Worm (Caenorhabditis elegans) whole organism, L4/young adult: ENCODE data around the gene mrps-23.

ENCODE experiments used
- W03F9.2 ChIP-seq: fragments of 150-350 bp; optimal IDR thresholded peaks from 2 replicates; lab custom pipeline; 2014; ENCODE audit warnings: missing biosample characterization, missing genetic modification characterization
- dao-5 ChIP-seq: sonication (generic microtip); optimal IDR thresholded peaks from 2 replicates; lab custom pipeline; 2016; ENCODE audit warnings: missing genotype, missing genetic modification characterization, moderate library complexity, missing compliant biosample characterization
- him-1 ChIP-seq: sonication (generic microtip); optimal IDR thresholded peaks from 2 replicates; lab custom pipeline; 2016; ENCODE audit warnings: missing genotype, missing genetic modification reagents, missing genetic modification characterization, missing compliant biosample characterization

- TF ChIP-seq W03F9.2 (tag; lab: Kevin White, UChicago) (peak; percentile 84), him-1 (tag; lab: Kevin White, UChicago) (peak; percentile 55), dao-5 (tag; lab: Kevin White, UChicago) (no peak)
These were observed 22.7 kb upstream of the mrps-23 start, which contains the start of gene unc-16 for ce11 chrIII:9546016-9546659.
